Fruit fly (Drosophila melanogaster) whole organism, embryonic: ENCODE results near the gene ea.

Experiments used
- Asciz ChIP-seq: fragments of 200-800 bp; sonication (Bioruptor generic); optimal IDR thresholded peaks from 2 replicates; lab custom pipeline; 2017; ENCODE audit warnings: missing biosample characterization, mild to moderate bottlenecking, missing genetic modification characterization, missing genetic modification reagents
- B-H2 ChIP-seq: fragments of 200-800 bp; sonication (Bioruptor generic); optimal IDR thresholded peaks from 2 replicates; lab custom pipeline; 2018; ENCODE audit warnings: missing biosample characterization, mild to moderate bottlenecking, missing genetic modification characterization
- CG11398 ChIP-seq: fragments of 200-800 bp; sonication (Bioruptor generic); optimal IDR thresholded peaks from 2 replicates; lab custom pipeline; 2016; ENCODE audit warnings: missing biosample characterization, missing genetic modification characterization
- CG13424 ChIP-seq: fragments of 200-800 bp; sonication (Bioruptor generic); optimal IDR thresholded peaks from 2 replicates; lab custom pipeline; 2019; ENCODE audit warnings: missing biosample characterization, mild to moderate bottlenecking, missing genetic modification characterization, moderate library complexity
- CG13894 ChIP-seq: fragments of 200-800 bp; sonication (Bioruptor generic); optimal IDR thresholded peaks from 3 replicates; lab custom pipeline; 2018; ENCODE audit warnings: missing biosample characterization, mild to moderate bottlenecking, missing genetic modification characterization, moderate library complexity
- CG16815 ChIP-seq: fragments of 200-800 bp; sonication (Bioruptor generic); optimal IDR thresholded peaks from 3 replicates; lab custom pipeline; 2017; ENCODE audit warnings: missing biosample characterization, mild to moderate bottlenecking, missing genetic modification characterization
- CG17359 ChIP-seq: fragments of 200-800 bp; sonication (Bioruptor generic); optimal IDR thresholded peaks from 3 replicates; lab custom pipeline; 2018; ENCODE audit warnings: missing biosample characterization, mild to moderate bottlenecking, missing genetic modification characterization, moderate library complexity
- CG30431 ChIP-seq: fragments of 200-800 bp; sonication (Bioruptor generic); optimal IDR thresholded peaks from 2 replicates; lab custom pipeline; 2017; ENCODE audit warnings: missing biosample characterization, missing genetic modification characterization
- CG31365 ChIP-seq: fragments of 200-800 bp; sonication (Bioruptor generic); optimal IDR thresholded peaks from 2 replicates; lab custom pipeline; 2018; ENCODE audit warnings: missing biosample characterization, mild to moderate bottlenecking, missing genetic modification characterization
- CG34376 ChIP-seq: fragments of 200-800 bp; sonication (Bioruptor generic); optimal IDR thresholded peaks from 2 replicates; lab custom pipeline; 2018; ENCODE audit warnings: missing biosample characterization, mild to moderate bottlenecking, missing genetic modification characterization
- CG43689 ChIP-seq: fragments of 200-800 bp; sonication (Bioruptor generic); IDR thresholded peaks from 2 replicates; pipeline ENCODE4 v1.3.6; 2022; ENCODE audit warnings: missing biosample characterization, missing genetic modification characterization
- CG8089 ChIP-seq: fragments of 200-800 bp; sonication (Bioruptor generic); optimal IDR thresholded peaks from 3 replicates; lab custom pipeline; 2016; ENCODE audit warnings: missing biosample characterization, missing genetic modification characterization
- CG8359 ChIP-seq: fragments of 200-800 bp; sonication (Bioruptor generic); optimal IDR thresholded peaks from 2 replicates; lab custom pipeline; 2017; ENCODE audit warnings: missing biosample characterization, mild to moderate bottlenecking, missing genetic modification characterization, borderline replicate concordance
- CG8765 ChIP-seq: fragments of 200-800 bp; sonication (Bioruptor generic); IDR thresholded peaks from 2 replicates; pipeline ENCODE4 v1.3.6; 2022; ENCODE audit warnings: missing biosample characterization, missing genetic modification characterization
- CG9817 ChIP-seq: fragments of 200-800 bp; sonication (Bioruptor generic); optimal IDR thresholded peaks from 2 replicates; lab custom pipeline; 2018; ENCODE audit warnings: missing biosample characterization, mild to moderate bottlenecking, missing genetic modification characterization, moderate library complexity
- CoRest ChIP-seq: fragments of 200-800 bp; sonication (Bioruptor generic); optimal IDR thresholded peaks from 3 replicates; lab custom pipeline; 2018; ENCODE audit warnings: missing biosample characterization, mild to moderate bottlenecking, missing genetic modification characterization, moderate library complexity
- Dek ChIP-seq: fragments of 200-800 bp; sonication (Bioruptor generic); optimal IDR thresholded peaks from 3 replicates; lab custom pipeline; 2019; ENCODE audit warnings: missing biosample characterization, mild to moderate bottlenecking, missing genetic modification characterization, moderate library complexity
- Dp ChIP-seq: fragments of 200-800 bp; sonication (Bioruptor generic); optimal IDR thresholded peaks from 2 replicates; lab custom pipeline; 2018; ENCODE audit warnings: missing biosample characterization, mild to moderate bottlenecking, missing genetic modification characterization, moderate library complexity
- ERR ChIP-seq: fragments of 200-800 bp; sonication (Bioruptor generic); optimal IDR thresholded peaks from 2 replicates; lab custom pipeline; 2016; ENCODE audit warnings: missing biosample characterization, missing genetic modification characterization
- Elba2 ChIP-seq: fragments of 200-800 bp; sonication (Bioruptor generic); optimal IDR thresholded peaks from 3 replicates; lab custom pipeline; 2016; ENCODE audit warnings: missing biosample characterization, missing genetic modification characterization
- Hmr ChIP-seq: fragments of 200-800 bp; sonication (Bioruptor generic); optimal IDR thresholded peaks from 3 replicates; lab custom pipeline; 2017; ENCODE audit warnings: mild to moderate bottlenecking, missing biosample characterization, missing genetic modification reagents, missing genetic modification characterization
- MTF-1 ChIP-seq: fragments of 200-800 bp; sonication (Bioruptor generic); optimal IDR thresholded peaks from 2 replicates; lab custom pipeline; 2018; ENCODE audit warnings: missing biosample characterization, mild to moderate bottlenecking, missing genetic modification characterization, borderline replicate concordance
- Meics ChIP-seq: fragments of 200-800 bp; sonication (Bioruptor generic); optimal IDR thresholded peaks from 2 replicates; lab custom pipeline; 2017; ENCODE audit warnings: missing biosample characterization, mild to moderate bottlenecking, missing genetic modification characterization
- Mrtf ChIP-seq: fragments of 200-800 bp; sonication (Bioruptor generic); IDR thresholded peaks from 3 replicates; pipeline ENCODE4 v1.3.6; 2022; ENCODE audit warnings: missing biosample characterization, missing genetic modification characterization
- Nf-YB ChIP-seq: fragments of 200-800 bp; sonication (Bioruptor generic); optimal IDR thresholded peaks from 3 replicates; lab custom pipeline; 2019; ENCODE audit warnings: missing biosample characterization, mild to moderate bottlenecking, missing genetic modification characterization, moderate library complexity
- Sin3A ChIP-seq: fragments of >200 bp; optimal IDR thresholded peaks from 2 replicates; lab custom pipeline; 2018
- Stat92E ChIP-seq, 3 experiments: fragments of >200 bp in 2 of 3; fragments of 200-800 bp in 1 of 3; sonication (Bioruptor generic) in 1 of 3; optimal IDR thresholded peaks; 2 replicates each; lab custom pipeline; 2017 to 2019; ENCODE audit warnings: missing biosample characterization in 3 of 3, missing genetic modification characterization in 3 of 3, mild to moderate bottlenecking in 1 of 3, moderate library complexity in 1 of 3
- Vsx1 ChIP-seq: fragments of 200-800 bp; sonication (Bioruptor generic); optimal IDR thresholded peaks from 2 replicates; lab custom pipeline; 2017; ENCODE audit warnings: missing biosample characterization, mild to moderate bottlenecking, missing genetic modification characterization, missing genetic modification reagents
- crc ChIP-seq: fragments of 200-800 bp; sonication (Bioruptor generic); optimal IDR thresholded peaks from 2 replicates; lab custom pipeline; 2016; ENCODE audit warnings: missing biosample characterization, missing genetic modification characterization
- croc ChIP-seq: fragments of 200-800 bp; sonication (Bioruptor generic); conservative IDR thresholded peaks from 3 replicates; pipeline ENCODE4 v1.3.6; 2022; ENCODE audit warnings: missing biosample characterization, missing genetic modification characterization
- dmrt99B ChIP-seq: fragments of 200-800 bp; sonication (Bioruptor generic); optimal IDR thresholded peaks from 2 replicates; lab custom pipeline; 2018; ENCODE audit warnings: missing biosample characterization, mild to moderate bottlenecking, missing genetic modification characterization, moderate library complexity
- dpn ChIP-seq, 2 experiments: fragments of 200-800 bp; sonication (Bioruptor generic); optimal IDR thresholded peaks; 3 replicates each; lab custom pipeline; 2016; ENCODE audit warnings: missing biosample characterization in 2 of 2, missing genetic modification characterization in 2 of 2
- fd64A ChIP-seq: fragments of 200-800 bp; sonication (Bioruptor generic); optimal IDR thresholded peaks from 3 replicates; lab custom pipeline; 2018; ENCODE audit warnings: missing biosample characterization, mild to moderate bottlenecking, missing genetic modification characterization
- ftz-f1 ChIP-seq: fragments of 200-800 bp; sonication (Bioruptor generic); optimal IDR thresholded peaks from 2 replicates; lab custom pipeline; 2016; ENCODE audit warnings: missing biosample characterization, missing genetic modification characterization
- gcm ChIP-seq: fragments of 200-800 bp; sonication (Bioruptor generic); optimal IDR thresholded peaks from 2 replicates; lab custom pipeline; 2019; ENCODE audit warnings: missing biosample characterization, mild to moderate bottlenecking, missing genetic modification characterization, moderate library complexity
- gro ChIP-seq: fragments of 200-800 bp; sonication (Bioruptor generic); optimal IDR thresholded peaks from 2 replicates; lab custom pipeline; 2016; ENCODE audit warnings: missing biosample characterization, missing genetic modification characterization
- klu ChIP-seq: fragments of 200-800 bp; sonication (Bioruptor generic); IDR thresholded peaks from 2 replicates; pipeline ENCODE4 v1.3.6; 2022; ENCODE audit warnings: missing biosample characterization, missing genetic modification characterization
- knrl ChIP-seq: fragments of 200-800 bp; sonication (Bioruptor generic); IDR thresholded peaks from 3 replicates; pipeline ENCODE4 v1.3.6; 2022; ENCODE audit warnings: missing biosample characterization, missing genetic modification characterization; ENCODE audit not compliant: partially characterized antibody
- nerfin-2 ChIP-seq: fragments of 200-800 bp; sonication (Bioruptor generic); IDR thresholded peaks from 2 replicates; pipeline ENCODE4 v1.3.6; 2022; ENCODE audit warnings: missing biosample characterization, missing genetic modification characterization; ENCODE audit not compliant: partially characterized antibody
- phol ChIP-seq: fragments of 200-800 bp; sonication (Bioruptor generic); optimal IDR thresholded peaks from 3 replicates; lab custom pipeline; 2018; ENCODE audit warnings: missing biosample characterization, mild to moderate bottlenecking, missing genetic modification characterization, moderate library complexity
- pros ChIP-seq: fragments of 200-800 bp; sonication (Bioruptor generic); optimal IDR thresholded peaks from 3 replicates; lab custom pipeline; 2019; ENCODE audit warnings: missing biosample characterization, mild to moderate bottlenecking, missing genetic modification characterization, moderate library complexity
- repo ChIP-seq: fragments of 200-800 bp; sonication (Bioruptor generic); optimal IDR thresholded peaks from 2 replicates; lab custom pipeline; 2016; ENCODE audit warnings: missing biosample characterization, missing genetic modification characterization
- row ChIP-seq: fragments of 200-800 bp; sonication (Bioruptor generic); IDR thresholded peaks from 3 replicates; pipeline ENCODE4 v1.3.6; 2022; ENCODE audit warnings: missing biosample characterization, missing genetic modification characterization
- sens ChIP-seq: fragments of 200-800 bp; sonication (Bioruptor generic); peaks from one replicate; lab custom pipeline; 2016; ENCODE audit warnings: missing biosample characterization, missing genetic modification characterization
- sqz ChIP-seq: fragments of 200-800 bp; sonication (Bioruptor generic); optimal IDR thresholded peaks from 3 replicates; lab custom pipeline; 2018; ENCODE audit warnings: missing biosample characterization, mild to moderate bottlenecking, missing genetic modification characterization
- sug ChIP-seq: fragments of 200-800 bp; optimal IDR thresholded peaks from 2 replicates; lab custom pipeline; 2019; ENCODE audit warnings: missing biosample characterization, mild to moderate bottlenecking, missing genetic modification characterization, moderate library complexity
- tna ChIP-seq: fragments of 200-800 bp; sonication (Bioruptor generic); IDR thresholded peaks from 2 replicates; pipeline ENCODE4 v1.3.6; 2022; ENCODE audit warnings: missing biosample characterization, missing genetic modification characterization; ENCODE audit not compliant: partially characterized antibody
- vfl ChIP-seq: fragments of 200-800 bp; sonication (Bioruptor generic); optimal IDR thresholded peaks from 2 replicates; lab custom pipeline; 2016; ENCODE audit warnings: missing biosample characterization, missing genetic modification characterization

ea gene

dm6 chr3R:15293005-15293877 lies 35.3 kb upstream of the ea start (continued):
- TF ChIP-seq gro (GFP tag; lab: Kevin White, UChicago) (no peak), Asciz (GFP tag; lab: Kevin White, UChicago) (peak; percentile 38), CG31365 (tag; lab: Kevin White, UChicago) (no peak), Nf-YB (GFP tag; lab: Kevin White, UChicago) (no peak), CG43689 (GFP tag; lab: Robert Waterston, UW) (no peak), tna (GFP tag; lab: Robert Waterston, UW) (no peak), CoRest (tag; lab: Kevin White, UChicago) (peak; percentile 0), CG13424 (peak; percentile 17), CG11398 (GFP tag; lab: Kevin White, UChicago) (no peak), CG8765 (GFP tag; lab: Robert Waterston, UW) (no peak), Sin3A (lab: Kevin White, UChicago) (no peak), Mrtf (GFP tag; lab: Robert Waterston, UW) (no peak), Elba2 (GFP tag; lab: Kevin White, UChicago) (no peak), CG34376 (GFP tag; lab: Kevin White, UChicago) (no peak), Vsx1 (no peak), knrl (GFP tag; lab: Robert Waterston, UW) (no peak), Hmr (no peak), CG16815 (GFP tag; lab: Kevin White, UChicago) (no peak), MTF-1 (GFP tag; lab: Kevin White, UChicago) (no peak), CG30431 (GFP tag; lab: Kevin White, UChicago) (no peak), sqz (GFP tag; lab: Kevin White, UChicago) (peak; percentile 44), repo (GFP tag; lab: Kevin White, UChicago) (no peak), CG8359 (GFP tag; lab: Kevin White, UChicago) (no peak), CG13894 (tag; lab: Kevin White, UChicago) (no peak), CG9817 (tag; lab: Kevin White, UChicago) (peak; percentile 5), klu (GFP tag; lab: Robert Waterston, UW) (no peak), Meics (GFP tag; lab: Kevin White, UChicago) (peak; percentile 33), Stat92E (GFP tag; optimal IDR thresholded peaks at IDR 0.05; lab: Kevin White, UChicago) (peak in 2 of 3 experiments; percentile 8 to 11), fd64A (GFP tag; lab: Kevin White, UChicago) (no peak), dpn (GFP tag; optimal IDR thresholded peaks at IDR 0.05; lab: Kevin White, UChicago) (peak in 1 of 2 experiments; percentile 1), crc (GFP tag; lab: Kevin White, UChicago) (peak; percentile 11), Dp (GFP tag; lab: Kevin White, UChicago) (no peak), sug (tag; lab: Kevin White, UChicago) (no peak), ERR (GFP tag; lab: Kevin White, UChicago) (no peak), ftz-f1 (GFP tag; lab: Kevin White, UChicago) (no peak), gcm (GFP tag; lab: Kevin White, UChicago) (no peak), CG17359 (tag; lab: Kevin White, UChicago) (peak; percentile 41), pros (GFP tag; lab: Kevin White, UChicago) (no peak), vfl (GFP tag; lab: Kevin White, UChicago) (peak; percentile 18), row (GFP tag; lab: Robert Waterston, UW) (peak; percentile 44; the same call in 1 of the 3 replicates), sens (GFP tag; lab: Kevin White, UChicago) (peak; percentile 77), nerfin-2 (GFP tag; lab: Robert Waterston, UW) (no peak), B-H2 (GFP tag; lab: Kevin White, UChicago) (no peak), croc (no peak), phol (tag; lab: Kevin White, UChicago) (peak; percentile 51), dmrt99B (tag; lab: Kevin White, UChicago) (peak; percentile 68), CG8089 (GFP tag; lab: Kevin White, UChicago) (no peak), Dek (tag; lab: Kevin White, UChicago) (peak; percentile 13)
